Fruit fly (Drosophila melanogaster) whole organism, embryonic: ENCODE measurements around the gene CG7518.

Experiments
- CG10979 ChIP-seq: fragments of 200-800 bp; sonication (Bioruptor generic); optimal IDR thresholded peaks from 2 replicates; lab custom pipeline; 2018; ENCODE audit warnings: missing biosample characterization, mild to moderate bottlenecking, missing genetic modification characterization, moderate library complexity
- CG11247 ChIP-seq: fragments of 200-800 bp; sonication (Bioruptor generic); IDR thresholded peaks from 2 replicates; pipeline ENCODE4 v1.3.6; 2022; ENCODE audit warnings: missing biosample characterization, missing genetic modification characterization
- CG11398 ChIP-seq: fragments of 200-800 bp; sonication (Bioruptor generic); optimal IDR thresholded peaks from 2 replicates; lab custom pipeline; 2016; ENCODE audit warnings: missing biosample characterization, missing genetic modification characterization
- CG11504 ChIP-seq: fragments of 200-800 bp; sonication (Bioruptor generic); optimal IDR thresholded peaks from 3 replicates; lab custom pipeline; 2019; ENCODE audit warnings: missing biosample characterization, mild to moderate bottlenecking, missing genetic modification characterization, moderate library complexity
- CG13296 ChIP-seq: fragments of 200-800 bp; sonication (Bioruptor generic); optimal IDR thresholded peaks from 3 replicates; lab custom pipeline; 2018; ENCODE audit warnings: missing biosample characterization, mild to moderate bottlenecking, missing genetic modification characterization
- CG14667 ChIP-seq: fragments of 200-800 bp; sonication (Bioruptor generic); IDR thresholded peaks from 2 replicates; pipeline ENCODE4 v1.3.6; 2022; ENCODE audit warnings: missing biosample characterization, missing genetic modification characterization
- CG17186 ChIP-seq: fragments of 200-800 bp; sonication (Bioruptor generic); optimal IDR thresholded peaks from 3 replicates; lab custom pipeline; 2017; ENCODE audit warnings: missing biosample characterization, missing genetic modification reagents, missing genetic modification characterization
- CG2129 ChIP-seq: fragments of 200-800 bp; sonication (Bioruptor generic); IDR thresholded peaks from 2 replicates; pipeline ENCODE4 v1.3.6; 2022; ENCODE audit warnings: missing biosample characterization, missing genetic modification characterization; ENCODE audit not compliant: partially characterized antibody
- CG2199 ChIP-seq: fragments of 200-800 bp; sonication (Bioruptor generic); IDR thresholded peaks from 3 replicates; pipeline ENCODE4 v1.3.6; 2022; ENCODE audit warnings: missing biosample characterization, missing genetic modification characterization
- CG30020 ChIP-seq: fragments of 200-800 bp; optimal IDR thresholded peaks from 2 replicates; lab custom pipeline; 2019; ENCODE audit warnings: missing biosample characterization, mild to moderate bottlenecking, missing genetic modification characterization, moderate library complexity
- CG31388 ChIP-seq: fragments of 200-800 bp; sonication (Bioruptor generic); optimal IDR thresholded peaks from 2 replicates; lab custom pipeline; 2016; ENCODE audit warnings: missing biosample characterization, missing genetic modification characterization
- CG3163 ChIP-seq: fragments of 200-800 bp; sonication (Bioruptor generic); optimal IDR thresholded peaks from 3 replicates; lab custom pipeline; 2016; ENCODE audit warnings: missing biosample characterization, missing genetic modification characterization
- CG33213 ChIP-seq: fragments of 200-800 bp; sonication (Bioruptor generic); optimal IDR thresholded peaks from 3 replicates; lab custom pipeline; 2016; ENCODE audit warnings: missing biosample characterization, missing genetic modification characterization
- CG3847 ChIP-seq: fragments of 200-800 bp; sonication (Bioruptor generic); IDR thresholded peaks from 2 replicates; pipeline ENCODE4 v1.3.6; 2022; ENCODE audit warnings: missing biosample characterization, missing genetic modification characterization
- CG4282 ChIP-seq: fragments of 200-800 bp; sonication (Bioruptor generic); optimal IDR thresholded peaks from 2 replicates; lab custom pipeline; 2016; ENCODE audit warnings: missing biosample characterization, missing genetic modification characterization
- CG4707 ChIP-seq: fragments of 200-800 bp; sonication (Bioruptor generic); optimal IDR thresholded peaks from 2 replicates; lab custom pipeline; 2018; ENCODE audit warnings: missing biosample characterization, mild to moderate bottlenecking, missing genetic modification characterization, moderate library complexity
- CG7786 ChIP-seq: fragments of 200-800 bp; sonication (Bioruptor generic); optimal IDR thresholded peaks from 2 replicates; lab custom pipeline; 2016; ENCODE audit warnings: missing biosample characterization, missing genetic modification characterization
- CG8388 ChIP-seq: fragments of 200-800 bp; sonication (Bioruptor generic); optimal IDR thresholded peaks from 2 replicates; lab custom pipeline; 2019; ENCODE audit warnings: missing biosample characterization, mild to moderate bottlenecking, missing genetic modification characterization, moderate library complexity
- CG8765 ChIP-seq: fragments of 200-800 bp; sonication (Bioruptor generic); IDR thresholded peaks from 2 replicates; pipeline ENCODE4 v1.3.6; 2022; ENCODE audit warnings: missing biosample characterization, missing genetic modification characterization
- CG8924 ChIP-seq: fragments of 200-800 bp; optimal IDR thresholded peaks from 3 replicates; lab custom pipeline; 2019; ENCODE audit warnings: missing biosample characterization, mild to moderate bottlenecking, missing genetic modification characterization, moderate library complexity
- CHES-1-like ChIP-seq: fragments of 200-800 bp; sonication (Bioruptor generic); optimal IDR thresholded peaks from 2 replicates; lab custom pipeline; 2016; ENCODE audit warnings: missing biosample characterization, missing genetic modification characterization
- Dek ChIP-seq: fragments of 200-800 bp; sonication (Bioruptor generic); optimal IDR thresholded peaks from 3 replicates; lab custom pipeline; 2019; ENCODE audit warnings: missing biosample characterization, mild to moderate bottlenecking, missing genetic modification characterization, moderate library complexity
- Dll ChIP-seq: fragments of 200-800 bp; sonication (Bioruptor generic); IDR thresholded peaks from 4 replicates; pipeline ENCODE4 v1.3.6; 2022; ENCODE audit warnings: missing biosample characterization, missing genetic modification characterization; ENCODE audit not compliant: partially characterized antibody
- Lhr ChIP-seq: fragments of 200-800 bp; sonication (Bioruptor generic); optimal IDR thresholded peaks from 3 replicates; lab custom pipeline; 2017; ENCODE audit warnings: mild to moderate bottlenecking, missing biosample characterization, missing genetic modification reagents, missing genetic modification characterization
- NC2α ChIP-seq: fragments of 200-800 bp; sonication (Bioruptor generic); optimal IDR thresholded peaks from 2 replicates; lab custom pipeline; 2016; ENCODE audit warnings: missing biosample characterization, missing genetic modification characterization
- Nf-YC ChIP-seq: fragments of 200-800 bp; optimal IDR thresholded peaks from 3 replicates; lab custom pipeline; 2019; ENCODE audit warnings: missing biosample characterization, mild to moderate bottlenecking, missing genetic modification characterization, moderate library complexity
- Oli ChIP-seq: fragments of 200-800 bp; sonication (Bioruptor generic); optimal IDR thresholded peaks from 2 replicates; lab custom pipeline; 2018; ENCODE audit warnings: missing biosample characterization, mild to moderate bottlenecking, missing genetic modification characterization, moderate library complexity
- Six4 ChIP-seq: fragments of 200-800 bp; sonication (Bioruptor generic); optimal IDR thresholded peaks from 2 replicates; lab custom pipeline; 2016; ENCODE audit warnings: missing biosample characterization, missing genetic modification characterization
- Spps ChIP-seq: fragments of 200-800 bp; sonication (Bioruptor generic); optimal IDR thresholded peaks from 2 replicates; lab custom pipeline; 2018; ENCODE audit warnings: missing biosample characterization, mild to moderate bottlenecking, missing genetic modification characterization
- Taf1 ChIP-seq: fragments of 200-800 bp; sonication (Bioruptor generic); IDR thresholded peaks from 2 replicates; pipeline ENCODE4 v1.3.6; 2022; ENCODE audit warnings: missing biosample characterization, missing genetic modification characterization
- ato ChIP-seq: fragments of 200-800 bp; sonication (Bioruptor generic); IDR thresholded peaks from 2 replicates; pipeline ENCODE4 v1.3.6; 2022; ENCODE audit warnings: missing biosample characterization, missing genetic modification characterization; ENCODE audit not compliant: partially characterized antibody
- az2 ChIP-seq: fragments of 200-800 bp; sonication (Bioruptor generic); optimal IDR thresholded peaks from 3 replicates; lab custom pipeline; 2016; ENCODE audit warnings: missing biosample characterization, missing genetic modification characterization
- bbx ChIP-seq: fragments of 200-800 bp; sonication (Bioruptor generic); IDR thresholded peaks from 2 replicates; pipeline ENCODE4 v1.3.6; 2022; ENCODE audit warnings: missing biosample characterization, missing genetic modification characterization; ENCODE audit not compliant: partially characterized antibody
- bigmax ChIP-seq: fragments of 200-800 bp; sonication (Bioruptor generic); optimal IDR thresholded peaks from 2 replicates; lab custom pipeline; 2018; ENCODE audit warnings: missing biosample characterization, mild to moderate bottlenecking, missing genetic modification characterization
- ci ChIP-seq: fragments of 200-800 bp; sonication (Bioruptor generic); IDR thresholded peaks from 3 replicates; pipeline ENCODE4 v1.3.6; 2022; ENCODE audit warnings: missing biosample characterization, missing genetic modification characterization
- crol ChIP-seq: fragments of 200-800 bp; sonication (Bioruptor generic); IDR thresholded peaks from 2 replicates; pipeline ENCODE4 v1.3.6; 2022; ENCODE audit warnings: missing biosample characterization, missing genetic modification characterization
- da ChIP-seq: fragments of 200-800 bp; sonication (Bioruptor generic); optimal IDR thresholded peaks from 2 replicates; lab custom pipeline; 2016; ENCODE audit warnings: missing biosample characterization, missing genetic modification characterization
- dimm ChIP-seq: fragments of 200-800 bp; sonication (Bioruptor generic); IDR thresholded peaks from 2 replicates; pipeline ENCODE4 v1.3.6; 2022; ENCODE audit warnings: missing biosample characterization, missing genetic modification characterization
- ewg ChIP-seq: fragments of 200-800 bp; sonication (Bioruptor generic); optimal IDR thresholded peaks from 3 replicates; lab custom pipeline; 2017; ENCODE audit warnings: mild to moderate bottlenecking, missing biosample characterization, missing genetic modification reagents, missing genetic modification characterization
- hbn ChIP-seq: fragments of 200-800 bp; sonication (Bioruptor generic); IDR thresholded peaks from 2 replicates; pipeline ENCODE4 v1.3.6; 2022; ENCODE audit warnings: missing biosample characterization, missing genetic modification characterization; ENCODE audit not compliant: partially characterized antibody
- ind ChIP-seq: fragments of 200-800 bp; sonication (Bioruptor generic); optimal IDR thresholded peaks from 3 replicates; lab custom pipeline; 2016; ENCODE audit warnings: missing biosample characterization, missing genetic modification characterization
- knrl ChIP-seq: fragments of 200-800 bp; sonication (Bioruptor generic); IDR thresholded peaks from 3 replicates; pipeline ENCODE4 v1.3.6; 2022; ENCODE audit warnings: missing biosample characterization, missing genetic modification characterization; ENCODE audit not compliant: partially characterized antibody
- pb ChIP-seq: fragments of 200-800 bp; sonication (Bioruptor generic); optimal IDR thresholded peaks from 3 replicates; lab custom pipeline; 2016; ENCODE audit warnings: missing biosample characterization, missing genetic modification characterization
- pita ChIP-seq: fragments of 200-800 bp; sonication (Bioruptor generic); optimal IDR thresholded peaks from 2 replicates; lab custom pipeline; 2017; ENCODE audit warnings: missing biosample characterization, mild to moderate bottlenecking, missing genetic modification characterization
- rib ChIP-seq: fragments of 200-800 bp; sonication (Bioruptor generic); IDR thresholded peaks from 2 replicates; pipeline ENCODE4 v1.3.6; 2022; ENCODE audit warnings: missing biosample characterization, missing genetic modification characterization
- row ChIP-seq: fragments of 200-800 bp; sonication (Bioruptor generic); IDR thresholded peaks from 3 replicates; pipeline ENCODE4 v1.3.6; 2022; ENCODE audit warnings: missing biosample characterization, missing genetic modification characterization
- slp2 ChIP-seq: fragments of 200-800 bp; sonication (Bioruptor generic); optimal IDR thresholded peaks from 2 replicates; lab custom pipeline; 2016; ENCODE audit warnings: missing biosample characterization, missing genetic modification characterization
- sqz ChIP-seq: fragments of 200-800 bp; sonication (Bioruptor generic); optimal IDR thresholded peaks from 3 replicates; lab custom pipeline; 2018; ENCODE audit warnings: missing biosample characterization, mild to moderate bottlenecking, missing genetic modification characterization
- tio ChIP-seq: fragments of 200-800 bp; sonication (Bioruptor generic); optimal IDR thresholded peaks from 2 replicates; lab custom pipeline; 2017; ENCODE audit warnings: missing biosample characterization, missing genetic modification characterization, inconsistent platforms
- vvl ChIP-seq: fragments of 200-800 bp; sonication (Bioruptor generic); IDR thresholded peaks from 2 replicates; pipeline ENCODE4 v1.3.6; 2022; ENCODE audit warnings: missing biosample characterization, missing genetic modification characterization

The CG7518 gene

DNA sequence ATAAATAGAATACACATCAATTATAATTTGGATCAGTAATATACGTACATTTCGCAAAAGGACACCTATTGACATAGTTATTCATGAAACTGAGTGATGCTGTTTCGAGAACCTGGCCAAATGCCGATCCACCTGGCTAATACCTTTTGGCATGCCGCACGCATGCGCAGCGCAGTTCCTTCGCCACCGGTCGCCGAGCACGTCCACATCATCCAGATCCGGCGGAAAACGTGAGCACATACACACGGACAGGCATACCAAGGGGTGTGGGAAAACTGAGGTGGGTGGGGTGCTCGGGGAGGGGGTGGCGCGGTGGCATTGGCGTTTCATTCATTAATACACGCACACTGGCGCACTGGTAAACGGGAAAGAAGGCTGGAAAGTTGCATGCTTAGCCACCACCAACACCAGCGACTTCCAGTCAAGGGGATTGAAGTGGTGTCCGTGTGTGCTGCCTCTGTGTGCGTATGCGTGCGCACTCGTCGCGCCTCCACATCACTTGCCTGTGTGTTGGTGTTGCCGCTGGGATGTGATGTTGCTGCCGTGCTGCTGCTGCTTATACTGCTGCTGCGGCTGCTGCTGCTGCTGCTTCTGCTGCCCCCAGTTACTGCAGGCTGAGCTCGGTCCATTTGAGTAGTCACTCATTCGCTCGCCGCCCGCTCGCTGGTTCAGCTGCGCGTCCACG, 59.4 kb downstream of the CG7518 start, which contains the start of gene sim (continued):
- TF ChIP-seq Six4 = no peak
- TF ChIP-seq Dll (GFP tag; lab: Robert Waterston, UW) = 0 out of 4 replicates have a peak, but pooled peaks have one; percentile 21
- TF ChIP-seq CHES-1-like (GFP tag; lab: Kevin White, UChicago) = no peak
- no peak for TF ChIP-seq CG17186 (GFP tag; lab: Kevin White, UChicago)
- no peak for TF ChIP-seq vvl (GFP tag; lab: Robert Waterston, UW)
- TF ChIP-seq pb (GFP tag; lab: Kevin White, UChicago) = no peak
- TF ChIP-seq bbx (GFP tag; lab: Robert Waterston, UW) = no peak
- TF ChIP-seq CG3163 = no peak
- TF ChIP-seq Spps = no peak
- TF ChIP-seq CG2129 (GFP tag; lab: Robert Waterston, UW) = no peak
- TF ChIP-seq ind (GFP tag; lab: Kevin White, UChicago) = no peak
- 0 out of 2 replicates have a peak, but pooled peaks have one; percentile 29 for TF ChIP-seq rib (GFP tag; lab: Robert Waterston, UW)
- peak; percentile 83 for TF ChIP-seq ewg (GFP tag; lab: Kevin White, UChicago)
- TF ChIP-seq ato (GFP tag; lab: Robert Waterston, UW) = no peak
- TF ChIP-seq slp2 (GFP tag; lab: Kevin White, UChicago) = no peak
- no peak for TF ChIP-seq CG7786 (GFP tag; lab: Kevin White, UChicago)
- TF ChIP-seq knrl (GFP tag; lab: Robert Waterston, UW) = 0 out of 3 replicates have a peak, but pooled peaks have one; percentile 25
- 0 out of 3 replicates have a peak, but pooled peaks have one; percentile 53 for TF ChIP-seq CG2199 (GFP tag; lab: Robert Waterston, UW)
- no peak for TF ChIP-seq CG8924 (tag; lab: Kevin White, UChicago)
- TF ChIP-seq ci (GFP tag; lab: Robert Waterston, UW) = 0 out of 3 replicates have a peak, but pooled peaks have one; percentile 10
- TF ChIP-seq CG11247 (GFP tag; lab: Robert Waterston, UW) = no peak
- no peak for TF ChIP-seq row (GFP tag; lab: Robert Waterston, UW)
- TF ChIP-seq dimm (GFP tag; lab: Robert Waterston, UW) = no peak
- no peak for TF ChIP-seq bigmax
- no peak for TF ChIP-seq CG8388
- peak; percentile 95 for TF ChIP-seq Nf-YC (tag; lab: Kevin White, UChicago)
- TF ChIP-seq CG8765 (GFP tag; lab: Robert Waterston, UW) = no peak
- no peak for TF ChIP-seq az2
- TF ChIP-seq CG13296 (GFP tag; lab: Kevin White, UChicago) = no peak
- TF ChIP-seq Taf1 (GFP tag; lab: Robert Waterston, UW) = no peak
- no peak for TF ChIP-seq CG14667 (GFP tag; lab: Robert Waterston, UW)
- TF ChIP-seq NC2α (GFP tag; lab: Kevin White, UChicago) = no peak
- TF ChIP-seq sqz (GFP tag; lab: Kevin White, UChicago) = no peak
- TF ChIP-seq Lhr (GFP tag; lab: Kevin White, UChicago) = no peak
- TF ChIP-seq CG33213 (GFP tag; lab: Kevin White, UChicago) = no peak
- no peak for TF ChIP-seq CG3847 (GFP tag; lab: Robert Waterston, UW)
- TF ChIP-seq CG30020 = no peak
- TF ChIP-seq CG11398 (GFP tag; lab: Kevin White, UChicago) = no peak
- TF ChIP-seq CG31388 (GFP tag; lab: Kevin White, UChicago) = no peak
- no peak for TF ChIP-seq CG4707 (GFP tag; lab: Kevin White, UChicago)
- no peak for TF ChIP-seq Dek (tag; lab: Kevin White, UChicago)
- TF ChIP-seq hbn (GFP tag; lab: Robert Waterston, UW) = no peak
- peak; percentile 73 for TF ChIP-seq crol (GFP tag; lab: Robert Waterston, UW)
- no peak for TF ChIP-seq CG10979
- no peak for TF ChIP-seq Oli (tag; lab: Kevin White, UChicago)
- TF ChIP-seq CG11504 (tag; lab: Kevin White, UChicago) = no peak
- TF ChIP-seq pita (GFP tag; lab: Kevin White, UChicago) = no peak
- no peak for TF ChIP-seq tio (GFP tag; lab: Kevin White, UChicago)
- TF ChIP-seq da (GFP tag; lab: Kevin White, UChicago) = no peak
- no peak for TF ChIP-seq CG4282 (GFP tag; lab: Kevin White, UChicago)
